Fruit fly (Drosophila melanogaster) whole organism: Measurements from ENCODE around the gene Ptth.

Experiments used
- CG8478 ChIP-seq: fragments of >200 bp; optimal IDR thresholded peaks from 2 replicates; lab custom pipeline; 2018; ENCODE audit warnings: inconsistent platforms
- Dll ChIP-seq: fragments of >200 bp; optimal IDR thresholded peaks from 2 replicates; lab custom pipeline; 2017
- EcR ChIP-seq, 2 experiments: fragments of >200 bp; optimal IDR thresholded peaks; 2 replicates each; lab custom pipeline; 2017; ENCODE audit warnings: missing biosample characterization in 2 of 2, missing genetic modification characterization in 2 of 2, missing genetic modification reagents in 2 of 2
- pan ChIP-seq: fragments of >200 bp; optimal IDR thresholded peaks from 2 replicates; lab custom pipeline; 2017
- psq ChIP-seq: fragments of >200 bp; optimal IDR thresholded peaks from 2 replicates; lab custom pipeline; 2017
- usp ChIP-seq: fragments of >200 bp; optimal IDR thresholded peaks from 2 replicates; lab custom pipeline; 2017; ENCODE audit warnings: missing biosample characterization, missing genetic modification characterization, mixed read lengths

DNA sequence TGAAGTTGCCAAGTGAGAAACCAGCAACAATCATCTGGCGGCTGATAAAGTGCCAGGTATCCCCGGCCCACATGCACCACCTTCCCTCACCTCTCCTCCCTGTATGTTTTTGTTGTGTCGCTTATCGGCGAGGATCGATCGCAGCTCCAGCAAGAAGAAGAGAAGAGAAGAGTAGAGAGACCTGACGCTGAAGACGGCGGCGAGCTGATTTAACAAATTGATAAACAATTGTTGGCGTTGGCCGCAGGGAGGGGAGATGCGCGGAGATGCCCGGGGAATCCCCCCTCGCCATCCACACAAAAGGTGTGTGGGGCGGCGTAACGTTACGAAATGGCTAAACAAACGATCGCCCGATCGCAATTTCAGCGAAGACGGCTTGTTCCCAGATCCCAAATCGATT is 43.0 kb downstream of the Ptth start:
- TF ChIP-seq pan (lab: Kevin White, UChicago) (no peak), CG8478 (no peak), usp (GFP tag; lab: Kevin White, UChicago) (no peak), psq (lab: Kevin White, UChicago) (no peak), Dll (no peak), EcR (GFP tag; optimal IDR thresholded peaks at IDR 0.05; lab: Kevin White, UChicago) (no peak)
